Worm (Caenorhabditis elegans) whole organism, L1 larva: Measurements from ENCODE around the gene mdh-2.

Experiments used
- C04F5.9 ChIP-seq: sonication (generic microtip); optimal IDR thresholded peaks from 2 replicates; lab custom pipeline; 2016; ENCODE audit warnings: missing genetic modification characterization, missing compliant biosample characterization
- F16B12.6 ChIP-seq: fragments of 150-350 bp; optimal IDR thresholded peaks from 2 replicates; lab custom pipeline; 2014; ENCODE audit warnings: missing biosample characterization, missing genetic modification characterization
- Y116A8C.19 ChIP-seq: sonication (generic microtip); optimal IDR thresholded peaks from 2 replicates; lab custom pipeline; 2016; ENCODE audit warnings: missing compliant biosample characterization, missing genetic modification characterization, borderline replicate concordance
- aha-1 ChIP-seq: fragments of 150-350 bp; optimal IDR thresholded peaks from 2 replicates; lab custom pipeline; 2014; ENCODE audit warnings: missing biosample characterization, missing genetic modification characterization
- alr-1 ChIP-seq: fragments of 200-800 bp; sonication (Bioruptor generic); optimal IDR thresholded peaks from 2 replicates; lab custom pipeline; 2018; ENCODE audit warnings: borderline replicate concordance, mild to moderate bottlenecking, missing genetic modification characterization, missing compliant biosample characterization
- aly-2 ChIP-seq: fragments of 150-350 bp; optimal IDR thresholded peaks from 2 replicates; lab custom pipeline; 2014; ENCODE audit warnings: missing biosample characterization, missing genetic modification characterization
- blmp-1 ChIP-seq: fragments of 150-350 bp; optimal IDR thresholded peaks from 2 replicates; lab custom pipeline; 2014; ENCODE audit warnings: missing biosample characterization, missing genetic modification characterization
- ceh-63 ChIP-seq: fragments of 200-800 bp; sonication (Bioruptor generic); optimal IDR thresholded peaks from 2 replicates; lab custom pipeline; 2018; ENCODE audit warnings: mild to moderate bottlenecking, missing genetic modification characterization, missing compliant biosample characterization
- ceh-88 ChIP-seq: fragments of 200-800 bp; sonication (Bioruptor generic); IDR thresholded peaks from 2 replicates; pipeline ENCODE4 v1.3.6; 2022; ENCODE audit warnings: missing genetic modification characterization, missing compliant biosample characterization
- ceh-90 ChIP-seq: sonication (generic microtip); optimal IDR thresholded peaks from 2 replicates; lab custom pipeline; 2016; ENCODE audit warnings: missing genetic modification characterization, missing compliant biosample characterization
- ces-1 ChIP-seq: fragments of 150-350 bp; optimal IDR thresholded peaks from 2 replicates; lab custom pipeline; 2014; ENCODE audit warnings: missing biosample characterization, missing genetic modification reagents, missing genetic modification characterization
- dpl-1 ChIP-seq, 3 experiments: fragments of 150-350 bp in 2 of 3; sonication (generic microtip) in 1 of 3; optimal IDR thresholded peaks; 2 replicates each; lab custom pipeline; 2014 to 2017; ENCODE audit warnings: missing biosample characterization in 3 of 3, missing genetic modification characterization in 3 of 3, missing genetic modification reagents in 3 of 3
- efl-1 ChIP-seq, 4 experiments: fragments of 150-350 bp; optimal IDR thresholded peaks in 3 of 4; peaks in 1 of 4; 1 replicate in 1 of 4; 2 replicates in 3 of 4; lab custom pipeline; 2014; ENCODE audit warnings: missing biosample characterization in 2 of 4, missing genetic modification characterization in 2 of 4, missing genetic modification reagents in 2 of 4
- egl-27 ChIP-seq, 2 experiments: fragments of 150-350 bp in 1 of 2; sonication (generic microtip); optimal IDR thresholded peaks; 3 replicates each; lab custom pipeline; 2017 to 2018; ENCODE audit warnings: missing biosample characterization in 2 of 2, missing genetic modification characterization in 2 of 2, missing genetic modification reagents in 2 of 2
- elt-2 ChIP-seq: sonication (generic microtip); optimal IDR thresholded peaks from 2 replicates; lab custom pipeline; 2016; ENCODE audit warnings: missing genetic modification characterization, mild to moderate bottlenecking, inconsistent platforms, missing compliant biosample characterization, missing genetic modification reagents
- ets-5 ChIP-seq: fragments of 200-800 bp; sonication (Bioruptor generic); IDR thresholded peaks from 2 replicates; pipeline ENCODE4 v1.3.6; 2022; ENCODE audit warnings: missing genetic modification characterization, missing compliant biosample characterization
- fkh-4 ChIP-seq: sonication (generic microtip); optimal IDR thresholded peaks from 2 replicates; lab custom pipeline; 2016; ENCODE audit warnings: missing compliant biosample characterization, missing genetic modification characterization, borderline replicate concordance
- fkh-8 ChIP-seq: sonication (generic microtip); optimal IDR thresholded peaks from 2 replicates; lab custom pipeline; 2016; ENCODE audit warnings: mild to moderate bottlenecking, missing genetic modification characterization, missing compliant biosample characterization
- fos-1 ChIP-seq: fragments of 150-350 bp; optimal IDR thresholded peaks from 2 replicates; lab custom pipeline; 2014; ENCODE audit warnings: missing biosample characterization, missing genetic modification characterization
- hlh-17 ChIP-seq: fragments of 200-800 bp; sonication (Bioruptor generic); optimal IDR thresholded peaks from 2 replicates; lab custom pipeline; 2018; ENCODE audit warnings: missing genetic modification characterization, mild to moderate bottlenecking, missing compliant biosample characterization, moderate library complexity, borderline replicate concordance
- hpl-2 ChIP-seq: fragments of 150-350 bp; optimal IDR thresholded peaks from 2 replicates; lab custom pipeline; 2014; ENCODE audit warnings: missing biosample characterization, missing genetic modification reagents, missing genetic modification characterization
- irx-1 ChIP-seq: sonication (generic microtip); optimal IDR thresholded peaks from 2 replicates; lab custom pipeline; 2016; ENCODE audit warnings: missing genetic modification characterization, missing compliant biosample characterization
- isw-1 ChIP-seq: fragments of 200-800 bp; sonication (Bioruptor generic); IDR thresholded peaks from 2 replicates; pipeline ENCODE4 v1.3.6; 2022; ENCODE audit warnings: missing genetic modification characterization, missing compliant biosample characterization
- jun-1 ChIP-seq: fragments of 150-350 bp; optimal IDR thresholded peaks from 2 replicates; lab custom pipeline; 2014; ENCODE audit warnings: missing biosample characterization, missing genetic modification reagents, missing genetic modification characterization
- lin-14 ChIP-seq: fragments of 200-800 bp; sonication (Bioruptor generic); optimal IDR thresholded peaks from 2 replicates; lab custom pipeline; 2018; ENCODE audit warnings: mild to moderate bottlenecking, missing genetic modification characterization, moderate library complexity, missing compliant biosample characterization
- lin-15B ChIP-seq: fragments of 150-350 bp; sonication (generic microtip); optimal IDR thresholded peaks from 3 replicates; lab custom pipeline; 2014; ENCODE audit warnings: missing biosample characterization, missing genetic modification characterization
- lin-35 ChIP-seq, 2 experiments: fragments of 150-350 bp; optimal IDR thresholded peaks; 2 replicates each; lab custom pipeline; 2014; ENCODE audit warnings: missing biosample characterization in 2 of 2, missing genetic modification characterization in 2 of 2, missing genetic modification reagents in 2 of 2
- lin-39 ChIP-seq: fragments of 150-350 bp; optimal IDR thresholded peaks from 2 replicates; lab custom pipeline; 2014; ENCODE audit warnings: missing biosample characterization, missing genetic modification reagents, missing genetic modification characterization
- mep-1 ChIP-seq: fragments of 150-350 bp; optimal IDR thresholded peaks from 2 replicates; lab custom pipeline; 2014; ENCODE audit warnings: missing biosample characterization, missing genetic modification characterization
- nhr-19 ChIP-seq: fragments of 200-800 bp; sonication (Bioruptor generic); conservative IDR thresholded peaks from 2 replicates; pipeline ENCODE4 v1.3.6; 2022; ENCODE audit warnings: missing genetic modification characterization, missing compliant biosample characterization
- nhr-20 ChIP-seq: sonication (generic microtip); optimal IDR thresholded peaks from 2 replicates; lab custom pipeline; 2016; ENCODE audit warnings: mild to moderate bottlenecking, missing genetic modification characterization, missing compliant biosample characterization
- nhr-28 ChIP-seq: fragments of 150-350 bp; optimal IDR thresholded peaks from 2 replicates; lab custom pipeline; 2014; ENCODE audit warnings: missing biosample characterization, missing genetic modification characterization
- nhr-71 ChIP-seq: sonication (generic microtip); optimal IDR thresholded peaks from 2 replicates; lab custom pipeline; 2016; ENCODE audit warnings: mild to moderate bottlenecking, missing genetic modification characterization, moderate library complexity, missing compliant biosample characterization
- nhr-85 ChIP-seq: sonication (generic microtip); peaks from one replicate; lab custom pipeline; 2016; ENCODE audit warnings: missing genetic modification characterization, inconsistent platforms, missing compliant biosample characterization
- nhr-90 ChIP-seq: sonication (generic microtip); optimal IDR thresholded peaks from 2 replicates; lab custom pipeline; 2016; ENCODE audit warnings: mild to moderate bottlenecking, missing genetic modification characterization, missing compliant biosample characterization; ENCODE audit not compliant: poor library complexity
- pqm-1 ChIP-seq: sonication (generic microtip); optimal IDR thresholded peaks from 3 replicates; lab custom pipeline; 2017; ENCODE audit warnings: missing biosample characterization, missing genetic modification characterization
- snu-23 ChIP-seq: sonication (generic microtip); optimal IDR thresholded peaks from 2 replicates; lab custom pipeline; 2016; ENCODE audit warnings: missing genetic modification characterization, missing compliant biosample characterization
- sox-4 ChIP-seq: sonication (generic microtip); optimal IDR thresholded peaks from 2 replicates; lab custom pipeline; 2016; ENCODE audit warnings: missing genetic modification characterization, missing compliant biosample characterization
- sptf-1 ChIP-seq: fragments of 150-350 bp; optimal IDR thresholded peaks from 2 replicates; lab custom pipeline; 2014; ENCODE audit warnings: missing biosample characterization, missing genetic modification characterization
- tbx-2 ChIP-seq: sonication (generic microtip); optimal IDR thresholded peaks from 2 replicates; lab custom pipeline; 2016; ENCODE audit warnings: missing genetic modification characterization, missing compliant biosample characterization
- unc-30 ChIP-seq: sonication (generic microtip); optimal IDR thresholded peaks from 2 replicates; lab custom pipeline; 2017; ENCODE audit warnings: missing biosample characterization, missing genetic modification characterization
- unc-62 ChIP-seq: fragments of 150-350 bp; optimal IDR thresholded peaks from 2 replicates; lab custom pipeline; 2014; ENCODE audit warnings: missing biosample characterization, missing genetic modification reagents, missing genetic modification characterization
- vab-15 ChIP-seq: sonication (generic microtip); optimal IDR thresholded peaks from 2 replicates; lab custom pipeline; 2017; ENCODE audit warnings: missing genotype, mild to moderate bottlenecking, missing genetic modification characterization, missing compliant biosample characterization
- zip-4 ChIP-seq: fragments of 200-800 bp; sonication (Bioruptor generic); optimal IDR thresholded peaks from 2 replicates; lab custom pipeline; 2018; ENCODE audit warnings: mild to moderate bottlenecking, missing genetic modification characterization, moderate library complexity, missing compliant biosample characterization
- ztf-11 ChIP-seq, 2 experiments: sonication (generic microtip); optimal IDR thresholded peaks; 2 replicates each; lab custom pipeline; 2016 to 2017; ENCODE audit warnings: missing genetic modification characterization in 2 of 2, missing biosample characterization in 1 of 2, missing compliant biosample characterization in 1 of 2
- ztf-4 ChIP-seq: fragments of 150-350 bp; optimal IDR thresholded peaks from 2 replicates; lab custom pipeline; 2014; ENCODE audit warnings: missing biosample characterization, missing genetic modification characterization

mdh-2 gene

ce11 chrIII:6607067-6607466 lies 839 bp downstream of the mdh-2 start:
- TF ChIP-seq aly-2 (tag; lab: Kevin White, UChicago) (no peak), lin-35 (GFP tag; optimal IDR thresholded peaks at IDR 0.05; lab: Kevin White, UChicago) (peak in 1 of 2 experiments; percentile 10), fos-1 (tag; lab: Kevin White, UChicago) (no peak), nhr-90 (tag; lab: Kevin White, UChicago) (peak; percentile 9), vab-15 (tag; lab: Kevin White, UChicago) (no peak), nhr-20 (tag; lab: Kevin White, UChicago) (no peak), unc-30 (tag; lab: Kevin White, UChicago) (no peak), hpl-2 (GFP tag; lab: Kevin White, UChicago) (no peak), ztf-11 (tag; optimal IDR thresholded peaks at IDR 0.05; lab: Kevin White, UChicago) (no peak), efl-1 (optimal IDR thresholded peaks at IDR 0.05; lab: Kevin White, UChicago) (no peak), efl-1 (GFP tag; optimal IDR thresholded peaks at IDR 0.05 in 1 of 2; lab: Kevin White, UChicago) (peak in 1 of 2 experiments; percentile 53), nhr-19 (GFP tag; lab: Robert Waterston, UW) (peak; percentile 44), dpl-1 (GFP tag; optimal IDR thresholded peaks at IDR 0.05; lab: Kevin White, UChicago) (no peak), alr-1 (no peak), unc-62 (no peak), snu-23 (GFP tag; lab: Kevin White, UChicago) (no peak)

- no peak for TF ChIP-seq mep-1 (tag; lab: Kevin White, UChicago)
- no peak for TF ChIP-seq efl-1 (optimal IDR thresholded peaks at IDR 0.05; lab: Kevin White, UChicago)
- peak in 1 of 2 experiments; percentile 92 for TF ChIP-seq efl-1 (GFP tag; optimal IDR thresholded peaks at IDR 0.05 in 1 of 2; lab: Kevin White, UChicago)
Measured at ce11 chrIII:6606641-6607040, 1.3 kb downstream of the mdh-2 start.

- no peak for TF ChIP-seq Y116A8C.19
- no peak for TF ChIP-seq pqm-1 (tag; lab: Kevin White, UChicago)
- TF ChIP-seq nhr-19 (GFP tag; lab: Robert Waterston, UW), result peak; percentile 89
- peak; percentile 75 for TF ChIP-seq mep-1 (tag; lab: Kevin White, UChicago)
- no peak for TF ChIP-seq hlh-17 (GFP tag; lab: Kevin White, UChicago)
- peak; percentile 83 for TF ChIP-seq nhr-85
- TF ChIP-seq fkh-4 (tag; lab: Kevin White, UChicago), result no peak
- peak; percentile 78 to 79 for TF ChIP-seq efl-1 (optimal IDR thresholded peaks at IDR 0.05; lab: Kevin White, UChicago)
- TF ChIP-seq efl-1 (GFP tag; optimal IDR thresholded peaks at IDR 0.05 in 1 of 2; lab: Kevin White, UChicago), result peak; percentile 73 to 96
- no peak for TF ChIP-seq sox-4 (tag; lab: Kevin White, UChicago)
- peak; percentile 82 for TF ChIP-seq blmp-1 (tag; lab: Kevin White, UChicago)
- TF ChIP-seq lin-15B (tag; lab: Kevin White, UChicago), result no peak
- TF ChIP-seq nhr-28 (tag; lab: Kevin White, UChicago), result no peak
- peak; percentile 86 for TF ChIP-seq nhr-71 (tag; lab: Kevin White, UChicago)
- TF ChIP-seq ceh-90 (tag; lab: Kevin White, UChicago), result no peak
- peak; percentile 61 for TF ChIP-seq ztf-4 (tag; lab: Kevin White, UChicago)
- TF ChIP-seq ztf-11 (tag; optimal IDR thresholded peaks at IDR 0.05; lab: Kevin White, UChicago), result peak in 1 of 2 experiments; percentile 39
- TF ChIP-seq jun-1 (tag; lab: Kevin White, UChicago), result peak; percentile 58
- TF ChIP-seq lin-14 (GFP tag; lab: Kevin White, UChicago), result peak; percentile 90
- no peak for TF ChIP-seq sptf-1 (tag; lab: Kevin White, UChicago)
- no peak for TF ChIP-seq hpl-2 (GFP tag; lab: Kevin White, UChicago)
- peak in 1 of 2 experiments; percentile 38 for TF ChIP-seq egl-27 (tag; optimal IDR thresholded peaks at IDR 0.05; lab: Kevin White, UChicago)
- peak; percentile 66 for TF ChIP-seq tbx-2 (tag; lab: Kevin White, UChicago)
- TF ChIP-seq F16B12.6, result peak; percentile 35
- no peak for TF ChIP-seq ceh-88
- TF ChIP-seq fkh-8 (tag; lab: Kevin White, UChicago), result peak; percentile 72
- TF ChIP-seq ets-5, result no peak
- peak; percentile 85 for TF ChIP-seq snu-23 (GFP tag; lab: Kevin White, UChicago)
- peak; percentile 44 for TF ChIP-seq irx-1 (tag; lab: Kevin White, UChicago)
- TF ChIP-seq ces-1, result no peak
- peak; percentile 53 for TF ChIP-seq elt-2 (tag; lab: Kevin White, UChicago)
- TF ChIP-seq dpl-1 (GFP tag; optimal IDR thresholded peaks at IDR 0.05; lab: Kevin White, UChicago), result peak; percentile 43 to 66 (median 62)
- TF ChIP-seq isw-1 (GFP tag; lab: Robert Waterston, UW), result peak; percentile 35
- no peak for TF ChIP-seq aha-1 (tag; lab: Kevin White, UChicago)
- TF ChIP-seq zip-4 (GFP tag; lab: Kevin White, UChicago), result peak; percentile 84
- peak; percentile 13 for TF ChIP-seq lin-39
- TF ChIP-seq ceh-63, result no peak
- no peak for TF ChIP-seq C04F5.9 (tag; lab: Kevin White, UChicago)
Measured at ce11 chrIII:6606022-6606467, 1.9 kb downstream of the mdh-2 start.
